Fruit fly (Drosophila melanogaster): ENCODE results near the gene Cyp4s3.

Gene Cyp4s3

dm6 chrX:15070811-15071479, 45.4 kb downstream of the Cyp4s3 start:
- TF ChIP-seq insv (optimal IDR thresholded peaks at IDR 0.05) (no peak), psq (optimal IDR thresholded peaks at IDR 0.05) (no peak), ttk (optimal IDR thresholded peaks at IDR 0.05) (no peak), Sin3A (optimal IDR thresholded peaks at IDR 0.05) (no peak), Myc (optimal IDR thresholded peaks at IDR 0.05) (no peak), h (optimal IDR thresholded peaks at IDR 0.05) (no peak)

DNA sequence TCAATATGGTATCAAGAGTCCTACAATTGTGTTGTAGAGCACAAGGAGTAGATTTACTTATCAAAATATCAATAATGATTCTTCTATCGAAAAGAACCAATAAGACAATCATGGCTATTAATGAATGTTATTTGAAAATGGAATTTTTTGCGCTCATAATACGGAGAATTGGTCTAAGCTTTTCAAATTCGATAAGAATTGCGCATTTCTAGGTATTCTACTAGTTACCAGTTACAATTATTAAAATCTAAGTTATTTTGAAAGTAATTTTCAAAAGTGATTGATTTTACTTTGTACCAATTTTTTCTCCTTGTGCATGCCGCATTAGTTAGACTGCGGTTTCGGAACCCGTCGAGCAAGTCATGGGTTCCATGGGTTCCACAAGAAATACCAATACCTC, 46.2 kb downstream of the Cyp4s3 start:
- TF ChIP-seq Sin3A (optimal IDR thresholded peaks at IDR 0.05) (no peak), psq (optimal IDR thresholded peaks at IDR 0.05) (no peak), insv (optimal IDR thresholded peaks at IDR 0.05) (no peak), Myc (optimal IDR thresholded peaks at IDR 0.05) (no peak), ttk (optimal IDR thresholded peaks at IDR 0.05) (no peak), h (optimal IDR thresholded peaks at IDR 0.05) (no peak)

dm6 chrX:15069417-15069896, 46.9 kb downstream of the Cyp4s3 start:
- TF ChIP-seq Myc (optimal IDR thresholded peaks at IDR 0.05) (no peak), ttk (optimal IDR thresholded peaks at IDR 0.05) (no peak), insv (optimal IDR thresholded peaks at IDR 0.05) (no peak), Sin3A (optimal IDR thresholded peaks at IDR 0.05) (no peak), h (optimal IDR thresholded peaks at IDR 0.05) (no peak), psq (optimal IDR thresholded peaks at IDR 0.05) (no peak)

DNA sequence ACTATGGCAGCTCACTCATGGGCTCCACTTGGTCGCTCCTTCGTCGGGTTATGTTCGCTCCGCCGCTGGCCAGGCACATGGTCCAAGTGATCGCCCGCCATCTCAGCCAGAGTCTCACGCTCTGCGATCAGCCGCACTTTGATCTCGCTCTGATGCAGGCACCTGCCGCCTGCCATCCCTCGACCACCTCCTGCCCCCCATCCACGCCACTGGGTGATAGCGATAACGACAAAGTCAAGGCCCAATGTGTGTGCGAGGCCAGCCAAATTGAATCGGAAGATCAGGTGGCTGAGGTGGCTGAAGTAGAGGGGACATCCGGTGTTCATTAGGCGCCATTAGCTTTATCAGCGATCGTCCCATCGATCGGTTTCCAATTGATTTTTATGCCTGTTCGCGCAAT, 47.8 kb downstream of the Cyp4s3 start:
- TF ChIP-seq psq (optimal IDR thresholded peaks at IDR 0.05) (no peak), ttk (optimal IDR thresholded peaks at IDR 0.05) (no peak), Myc (optimal IDR thresholded peaks at IDR 0.05) (no peak), insv (optimal IDR thresholded peaks at IDR 0.05) (no peak), h (optimal IDR thresholded peaks at IDR 0.05) (no peak), Sin3A (optimal IDR thresholded peaks at IDR 0.05) (no peak)

DNA sequence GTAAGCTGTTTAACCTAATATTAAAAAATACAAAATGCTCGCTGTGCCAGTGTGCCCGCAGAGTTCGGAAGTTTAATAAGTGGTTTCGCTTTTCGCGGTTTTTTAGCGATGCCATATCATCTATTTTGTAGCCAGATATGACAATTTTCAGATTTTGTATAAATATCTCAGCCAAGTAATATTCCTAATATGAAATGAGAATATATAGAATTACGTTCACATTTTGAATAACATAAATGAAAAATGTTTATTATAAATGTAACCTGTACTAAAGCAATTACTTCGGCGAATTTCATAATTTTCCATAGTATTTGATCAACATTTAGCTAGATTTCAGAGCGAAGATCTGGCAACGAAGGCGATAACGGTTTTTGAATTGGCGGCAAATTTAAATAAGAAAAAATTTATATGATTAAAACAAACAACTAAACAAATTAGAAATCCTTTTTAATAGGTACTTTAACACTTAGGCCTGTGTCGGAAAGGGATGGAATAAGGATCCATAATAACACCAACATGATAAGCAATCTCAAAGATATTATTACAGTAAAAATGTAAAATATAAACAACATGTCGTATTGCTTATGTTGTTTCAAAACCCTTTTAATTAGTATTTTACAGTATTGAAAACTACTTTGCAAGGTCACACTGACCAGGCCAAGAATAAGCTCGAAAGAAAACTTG, 49.8 kb downstream of the Cyp4s3 start, which contains the start of the genes opm and dob:
Gene opm (minus strand): TSS at position 59 of the 684 bp plus-strand sequence.
Gene dob (plus strand): TSS at position 634 of the 684 bp plus-strand sequence.
- TF ChIP-seq Sin3A (optimal IDR thresholded peaks at IDR 0.05), result no peak
- TF ChIP-seq h (optimal IDR thresholded peaks at IDR 0.05), result no peak
- TF ChIP-seq insv (optimal IDR thresholded peaks at IDR 0.05), result no peak

dm6 chrX:15063404-15064062, 52.8 kb downstream of the Cyp4s3 start, which contains the start of the genes hiw and ND-B18:
hiw (minus strand) TSS chrX:15063429.
ND-B18 (plus strand) TSS chrX:15063733.
- TF ChIP-seq Myc (optimal IDR thresholded peaks at IDR 0.05), result no peak
- TF ChIP-seq insv (optimal IDR thresholded peaks at IDR 0.05), result no peak

Data from Kc167 (cell line).